Fruit fly (Drosophila melanogaster): ENCODE measurements around the gene Exn.

DNA sequence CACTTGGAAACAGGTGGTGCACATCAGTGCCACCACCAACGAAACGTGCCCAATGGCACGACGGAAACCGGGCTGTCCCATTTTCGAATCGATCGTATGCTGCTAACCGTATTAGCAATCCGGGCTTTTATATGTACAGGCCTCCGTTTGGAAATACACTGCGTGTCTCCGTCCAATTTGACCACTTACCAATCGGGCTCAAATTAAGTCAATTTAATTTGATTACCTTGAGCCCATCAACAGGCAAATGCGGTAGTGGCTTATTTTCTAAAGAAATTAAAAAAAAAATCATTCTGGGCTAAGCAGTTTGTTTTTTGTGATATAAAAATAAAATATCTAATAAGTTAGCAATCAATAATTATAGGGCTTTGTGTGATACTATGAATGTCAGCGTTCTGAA is 53.8 kb downstream of the Exn start, which contains the start of gene a10:
- TF ChIP-seq bab1 (GFP tag; optimal IDR thresholded peaks at IDR 0.05) (no peak), Crg-1 (GFP tag; optimal IDR thresholded peaks at IDR 0.05) (no peak), CG12768 (GFP tag; optimal IDR thresholded peaks at IDR 0.05) (no peak), CG5204 (GFP tag; optimal IDR thresholded peaks at IDR 0.05) (no peak), CG7101 (tag; optimal IDR thresholded peaks at IDR 0.05) (no peak), Mnt (GFP tag; optimal IDR thresholded peaks at IDR 0.05) (no peak), pad (GFP tag; optimal IDR thresholded peaks at IDR 0.05) (no peak)
